Worm (Caenorhabditis elegans) whole organism, young adult: ENCODE measurements around the gene W02D7.6.

ENCODE experiments used
- B0035.1 ChIP-seq: sonication (generic microtip); optimal IDR thresholded peaks from 2 replicates; lab custom pipeline; 2016; ENCODE audit warnings: missing genetic modification characterization, mild to moderate bottlenecking, missing compliant biosample characterization, missing genotype, missing genetic modification reagents
- B0261.1 ChIP-seq: sonication (generic microtip); optimal IDR thresholded peaks from 2 replicates; lab custom pipeline; 2016; ENCODE audit warnings: mild to moderate bottlenecking, missing genetic modification characterization, moderate library complexity, missing compliant biosample characterization
- C17E4.6 ChIP-seq: fragments of 200-800 bp; sonication (Bioruptor generic); IDR thresholded peaks from 2 replicates; pipeline ENCODE4 v1.3.6; 2022; ENCODE audit warnings: missing genetic modification reagents, missing genetic modification characterization, missing compliant biosample characterization
- D2030.7 ChIP-seq: fragments of 200-800 bp; sonication (Bioruptor generic); IDR thresholded peaks from 2 replicates; pipeline ENCODE4 v1.3.6; 2022; ENCODE audit warnings: missing genetic modification reagents, missing genetic modification characterization, missing compliant biosample characterization
- F22D6.2 ChIP-seq: sonication (generic microtip); optimal IDR thresholded peaks from 2 replicates; lab custom pipeline; 2016; ENCODE audit warnings: mild to moderate bottlenecking, missing genetic modification characterization, missing compliant biosample characterization
- F49E8.2 ChIP-seq: sonication (generic microtip); optimal IDR thresholded peaks from 3 replicates; lab custom pipeline; 2017; ENCODE audit warnings: missing genetic modification characterization, mild to moderate bottlenecking, missing compliant biosample characterization, antibody characterized with exemption, moderate library complexity; ENCODE audit not compliant: insufficient read depth
- F52B5.7 ChIP-seq: sonication (generic microtip); optimal IDR thresholded peaks from 2 replicates; lab custom pipeline; 2016; ENCODE audit warnings: mild to moderate bottlenecking, missing genetic modification characterization, missing compliant biosample characterization
- F57A8.1 ChIP-seq: fragments of 200-800 bp; sonication (Bioruptor generic); optimal IDR thresholded peaks from 2 replicates; lab custom pipeline; 2018; ENCODE audit warnings: mild to moderate bottlenecking, missing genetic modification characterization, moderate library complexity, missing compliant biosample characterization
- Y53G8AR.9 ChIP-seq: fragments of 200-800 bp; sonication (Bioruptor generic); conservative IDR thresholded peaks from 2 replicates; pipeline ENCODE4 v1.3.6; 2022; ENCODE audit warnings: missing genetic modification reagents, missing genetic modification characterization, missing compliant biosample characterization
- Y67H2A.10 ChIP-seq: fragments of 200-800 bp; sonication (Bioruptor generic); conservative IDR thresholded peaks from 2 replicates; pipeline ENCODE4 v1.3.6; 2022; ENCODE audit warnings: missing genetic modification reagents, missing genetic modification characterization, missing compliant biosample characterization
- Y95B8A.8 ChIP-seq: fragments of 200-800 bp; sonication (Bioruptor generic); IDR thresholded peaks from 2 replicates; pipeline ENCODE4 v1.3.6; 2022; ENCODE audit warnings: missing genetic modification reagents, missing genetic modification characterization, missing compliant biosample characterization
- ama-1 ChIP-seq, 3 experiments: fragments of 150-350 bp in 1 of 3; sonication (generic microtip) in 2 of 3; optimal IDR thresholded peaks; 2 replicates each; lab custom pipeline; 2014 to 2018; ENCODE audit warnings: missing biosample characterization in 2 of 3, missing genetic modification characterization in 2 of 3, missing genetic modification reagents in 2 of 3
- atf-7 ChIP-seq: sonication (generic microtip); optimal IDR thresholded peaks from 2 replicates; lab custom pipeline; 2017; ENCODE audit warnings: mild to moderate bottlenecking, missing genetic modification characterization, missing compliant biosample characterization
- athp-1 ChIP-seq: sonication (generic microtip); optimal IDR thresholded peaks from 2 replicates; lab custom pipeline; 2017; ENCODE audit warnings: mild to moderate bottlenecking, missing genetic modification characterization, missing compliant biosample characterization
- attf-3 ChIP-seq: fragments of 200-800 bp; sonication (Bioruptor generic); conservative IDR thresholded peaks from 2 replicates; pipeline ENCODE4 v1.3.6; 2022; ENCODE audit warnings: missing genetic modification reagents, missing genetic modification characterization, missing compliant biosample characterization
- bed-1 ChIP-seq: fragments of 200-800 bp; sonication (Bioruptor generic); IDR thresholded peaks from 2 replicates; pipeline ENCODE4 v1.3.6; 2022; ENCODE audit warnings: missing genetic modification reagents, missing genetic modification characterization, missing compliant biosample characterization
- ceh-100 ChIP-seq: fragments of 200-800 bp; sonication (Bioruptor generic); IDR thresholded peaks from 2 replicates; pipeline ENCODE4 v1.3.6; 2022; ENCODE audit warnings: missing genetic modification reagents, missing genetic modification characterization, missing compliant biosample characterization
- ceh-27 ChIP-seq: fragments of 200-800 bp; sonication (Bioruptor generic); optimal IDR thresholded peaks from 2 replicates; lab custom pipeline; 2018; ENCODE audit warnings: mild to moderate bottlenecking, missing genetic modification characterization, moderate library complexity, missing compliant biosample characterization
- ceh-58 ChIP-seq: fragments of 200-800 bp; sonication (Bioruptor generic); IDR thresholded peaks from 2 replicates; pipeline ENCODE4 v1.3.6; 2022; ENCODE audit warnings: missing genetic modification characterization, missing compliant biosample characterization
- dpff-1 ChIP-seq: sonication (generic microtip); optimal IDR thresholded peaks from 2 replicates; lab custom pipeline; 2017; ENCODE audit warnings: mild to moderate bottlenecking, missing genetic modification characterization, missing compliant biosample characterization
- egrh-3 ChIP-seq: fragments of 200-800 bp; sonication (Bioruptor generic); IDR thresholded peaks from 2 replicates; pipeline ENCODE4 v1.3.6; 2022; ENCODE audit warnings: missing genetic modification reagents, missing genetic modification characterization, missing compliant biosample characterization
- ekl-4 ChIP-seq: fragments of 200-800 bp; sonication (Bioruptor generic); IDR thresholded peaks from 2 replicates; pipeline ENCODE4 v1.3.6; 2022; ENCODE audit warnings: missing genetic modification reagents, missing genetic modification characterization, missing compliant biosample characterization
- hrde-1 ChIP-seq: sonication (generic microtip); optimal IDR thresholded peaks from 2 replicates; lab custom pipeline; 2016; ENCODE audit warnings: missing genetic modification characterization, mild to moderate bottlenecking, missing compliant biosample characterization, moderate library complexity, missing genotype, missing genetic modification reagents, borderline replicate concordance
- lin-26 ChIP-seq: fragments of 200-800 bp; sonication (Bioruptor generic); IDR thresholded peaks from 2 replicates; pipeline ENCODE4 v1.3.6; 2022; ENCODE audit warnings: missing genetic modification reagents, missing genetic modification characterization, missing compliant biosample characterization
- lir-1 ChIP-seq: fragments of 200-800 bp; sonication (Bioruptor generic); conservative IDR thresholded peaks from 2 replicates; pipeline ENCODE4 v1.3.6; 2022; ENCODE audit warnings: missing genetic modification reagents, missing genetic modification characterization, missing compliant biosample characterization
- madf-10 ChIP-seq: sonication (generic microtip); optimal IDR thresholded peaks from 2 replicates; lab custom pipeline; 2016; ENCODE audit warnings: mild to moderate bottlenecking, missing genetic modification characterization, missing compliant biosample characterization
- madf-3 ChIP-seq: fragments of 200-800 bp; sonication (Bioruptor generic); IDR thresholded peaks from 2 replicates; pipeline ENCODE4 v1.3.6; 2022; ENCODE audit warnings: missing genetic modification reagents, missing genetic modification characterization, missing compliant biosample characterization
- mcd-1 ChIP-seq: fragments of 200-800 bp; sonication (Bioruptor generic); IDR thresholded peaks from 2 replicates; pipeline ENCODE4 v1.3.6; 2022; ENCODE audit warnings: missing genetic modification reagents, missing genetic modification characterization, missing compliant biosample characterization
- nhr-179 ChIP-seq: sonication (generic microtip); optimal IDR thresholded peaks from 2 replicates; lab custom pipeline; 2016; ENCODE audit warnings: mild to moderate bottlenecking, missing genetic modification characterization, missing compliant biosample characterization
- sea-2 ChIP-seq: fragments of 200-800 bp; sonication (Bioruptor generic); IDR thresholded peaks from 2 replicates; pipeline ENCODE4 v1.3.6; 2022; ENCODE audit warnings: missing genetic modification characterization, missing compliant biosample characterization
- snpc-1.3 ChIP-seq: sonication (generic microtip); optimal IDR thresholded peaks from 2 replicates; lab custom pipeline; 2017; ENCODE audit warnings: missing genetic modification characterization, mild to moderate bottlenecking, missing compliant biosample characterization, antibody characterized with exemption, moderate library complexity, missing genotype, missing genetic modification reagents; ENCODE audit not compliant: insufficient read depth
- snpc-4 ChIP-seq, 5 experiments: fragments of 150-350 bp in 1 of 5; sonication (generic microtip) in 4 of 5; optimal IDR thresholded peaks; 2 replicates each; lab custom pipeline; 2014 to 2018; ENCODE audit warnings: missing genetic modification characterization in 5 of 5, missing biosample characterization in 3 of 5, antibody characterized with exemption in 2 of 5, mild to moderate bottlenecking in 2 of 5, missing compliant biosample characterization in 2 of 5, missing genotype in 2 of 5, moderate library complexity in 2 of 5, missing genetic modification reagents in 1 of 5
- somi-1 ChIP-seq: fragments of 200-800 bp; sonication (Bioruptor generic); optimal IDR thresholded peaks from 2 replicates; lab custom pipeline; 2018; ENCODE audit warnings: mild to moderate bottlenecking, missing genetic modification characterization, missing compliant biosample characterization
- tlf-1 ChIP-seq: fragments of 200-800 bp; sonication (Bioruptor generic); optimal IDR thresholded peaks from 2 replicates; lab custom pipeline; 2018; ENCODE audit warnings: mild to moderate bottlenecking, missing genetic modification characterization, missing compliant biosample characterization
- zim-3 ChIP-seq: sonication (generic microtip); optimal IDR thresholded peaks from 2 replicates; lab custom pipeline; 2017; ENCODE audit warnings: mild to moderate bottlenecking, missing genetic modification characterization, moderate library complexity, missing compliant biosample characterization
- ztf-18 ChIP-seq: sonication (generic microtip); optimal IDR thresholded peaks from 2 replicates; lab custom pipeline; 2016; ENCODE audit warnings: missing genotype, mild to moderate bottlenecking, missing genetic modification characterization, missing compliant biosample characterization
- ztf-22 ChIP-seq: fragments of 200-800 bp; sonication (Bioruptor generic); optimal IDR thresholded peaks from 2 replicates; lab custom pipeline; 2018; ENCODE audit warnings: mild to moderate bottlenecking, missing genetic modification characterization, moderate library complexity, missing compliant biosample characterization

The W02D7.6 gene

DNA sequence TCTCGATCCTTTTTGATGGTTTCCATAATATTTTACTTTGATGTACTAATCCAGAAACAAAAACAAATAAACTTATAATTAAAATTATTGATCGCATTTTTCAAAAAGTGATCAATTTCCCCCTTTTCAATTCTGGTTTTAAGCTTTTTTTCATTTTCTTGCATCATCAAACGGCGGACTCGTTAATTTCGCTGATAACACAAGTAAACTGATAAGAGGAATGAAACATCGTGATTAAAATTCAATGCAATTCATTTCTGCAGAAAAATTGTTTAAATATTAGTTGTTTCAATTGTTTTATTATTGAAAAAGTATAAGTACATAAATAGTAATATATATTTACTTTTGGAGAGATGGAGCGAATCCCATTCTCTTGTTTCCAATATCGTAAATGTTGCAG lies 34.0 kb downstream of the W02D7.6 start (continued):
- no peak for TF ChIP-seq F57A8.1 (GFP tag; lab: Kevin White, UChicago)
- TF ChIP-seq Y53G8AR.9 (GFP tag; lab: Robert Waterston, UW), result peak; percentile 69
- peak; percentile 2 for TF ChIP-seq tlf-1
- 0 out of 2 replicates have a peak, but pooled peaks have one; percentile 21 for TF ChIP-seq ekl-4 (GFP tag; lab: Robert Waterston, UW)
- no peak for TF ChIP-seq sea-2 (GFP tag; lab: Robert Waterston, UW)
- TF ChIP-seq Y95B8A.8 (GFP tag; lab: Robert Waterston, UW), result no peak

DNA sequence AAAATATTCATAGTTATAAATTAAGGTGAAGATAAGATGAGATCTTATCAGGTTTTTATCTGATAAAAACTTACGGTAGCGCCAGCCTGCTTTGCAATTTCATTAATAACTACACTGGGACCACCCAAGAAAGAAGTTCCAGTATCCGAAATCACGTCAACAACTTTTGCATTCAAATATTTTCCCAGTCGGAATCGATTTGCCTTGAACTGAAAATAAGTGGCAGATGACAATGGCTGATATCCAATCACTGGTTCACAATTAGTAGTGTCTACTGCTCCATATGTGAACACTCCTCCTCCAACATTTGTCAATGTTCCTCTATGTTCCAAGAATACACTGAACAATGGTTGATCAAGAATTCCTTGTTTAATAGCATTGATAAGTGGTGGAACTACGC lies 35.1 kb downstream of the W02D7.6 start, which contains the start of gene F21F8.5:
TSS of gene F21F8.5 (minus strand) at position 101 of the 400 bp plus-strand sequence.
- TF ChIP-seq somi-1, result no peak
- no peak for TF ChIP-seq ceh-100 (GFP tag; lab: Robert Waterston, UW)
- no peak for TF ChIP-seq madf-3
- no peak for TF ChIP-seq bed-1 (GFP tag; lab: Robert Waterston, UW)
- TF ChIP-seq, all 124 proteins: peak for 0

DNA sequence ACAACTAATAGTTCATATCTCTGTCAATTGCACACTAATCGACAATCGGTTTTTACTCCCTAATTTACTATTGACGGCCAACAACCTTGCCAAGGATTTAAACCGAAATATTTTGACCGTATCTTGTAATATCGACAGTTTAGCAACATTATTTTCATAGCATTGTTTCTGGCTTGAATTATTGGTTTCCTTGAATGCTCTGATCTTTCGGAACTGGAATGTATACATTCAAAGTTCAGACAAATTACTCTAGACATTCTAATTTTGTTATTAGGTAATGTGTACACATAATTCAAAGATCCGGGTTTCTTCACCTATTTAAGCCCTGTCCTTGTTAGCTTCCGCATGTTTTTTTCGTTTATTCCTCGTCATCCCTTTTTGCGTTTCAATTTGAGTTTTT lies 37.4 kb downstream of the W02D7.6 start, which contains the start of gene C16D9.9:
TSS of gene C16D9.9 (plus strand) at position 301 of the 400 bp plus-strand sequence.
- TF ChIP-seq mcd-1 (GFP tag; lab: Robert Waterston, UW), result no peak
- no peak for TF ChIP-seq athp-1 (tag; lab: Kevin White, UChicago)
- TF ChIP-seq ztf-18 (tag; lab: Kevin White, UChicago), result no peak
- TF ChIP-seq zim-3 (tag; lab: Kevin White, UChicago), result no peak
- TF ChIP-seq ztf-22 (GFP tag; lab: Kevin White, UChicago), result no peak
- TF ChIP-seq atf-7 (tag; lab: Kevin White, UChicago), result no peak
- no peak for TF ChIP-seq Y67H2A.10 (GFP tag; lab: Robert Waterston, UW)
- TF ChIP-seq D2030.7, result no peak
- no peak for TF ChIP-seq egrh-3 (GFP tag; lab: Robert Waterston, UW)
- no peak for TF ChIP-seq C17E4.6 (GFP tag; lab: Robert Waterston, UW)
- TF ChIP-seq madf-10 (tag; lab: Kevin White, UChicago), result no peak
- no peak for TF ChIP-seq dpff-1 (tag; lab: Kevin White, UChicago)
- TF ChIP-seq nhr-179 (tag; lab: Kevin White, UChicago), result no peak
- TF ChIP-seq, all 124 proteins: peak for 0

DNA sequence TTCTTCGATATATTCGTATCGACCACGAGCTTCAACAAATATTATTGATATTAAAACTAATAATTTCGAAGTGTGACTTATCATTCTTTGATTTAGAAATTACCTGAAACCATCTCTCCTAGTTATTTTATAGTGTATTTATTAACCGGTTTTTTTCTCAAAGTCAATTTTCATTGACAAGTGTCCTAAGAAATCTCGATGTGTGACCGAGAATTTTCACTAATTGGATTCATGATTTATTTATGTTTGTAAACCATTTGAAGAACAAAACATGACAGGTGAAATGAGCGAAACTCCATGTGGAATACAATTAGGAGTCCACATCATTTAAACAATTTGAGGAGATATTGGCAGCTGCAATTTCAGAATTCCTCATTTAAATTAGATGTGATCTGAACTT lies 37.8 kb downstream of the W02D7.6 start, which contains the start of gene C16D9.8:
TSS of gene C16D9.8 (minus strand) at position 101 of the 400 bp plus-strand sequence.
- TF ChIP-seq snpc-1.3 (tag; lab: Kevin White, UChicago), result no peak

DNA sequence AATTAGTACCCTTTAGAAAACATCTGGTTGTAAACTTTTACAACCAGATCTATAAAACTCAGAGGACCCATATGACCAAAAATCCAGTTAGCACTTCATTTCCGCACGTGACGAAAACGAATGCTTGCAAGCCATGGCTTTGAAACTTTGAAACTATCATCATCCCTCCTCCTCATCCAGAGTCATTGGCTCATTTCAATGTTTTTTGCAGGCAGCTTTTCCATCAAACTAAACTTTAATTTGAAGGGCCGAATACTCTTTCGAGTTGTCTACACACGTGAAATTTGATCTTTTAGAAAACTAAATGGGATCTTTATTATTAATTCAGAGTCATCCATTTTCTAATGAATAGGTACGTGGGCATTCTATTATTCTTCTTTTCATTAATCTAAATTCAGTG lies 39.1 kb downstream of the W02D7.6 start:
- TF ChIP-seq somi-1, result no peak
- TF ChIP-seq tlf-1, result no peak
- TF ChIP-seq snpc-4 (GFP tag; optimal IDR thresholded peaks at IDR 0.05; lab: Kevin White, UChicago), result no peak
- TF ChIP-seq snpc-4 (tag; optimal IDR thresholded peaks at IDR 0.05; lab: Kevin White, UChicago), result no peak
- no peak for TF ChIP-seq attf-3 (GFP tag; lab: Robert Waterston, UW)
- no peak for TF ChIP-seq hrde-1 (tag; lab: Kevin White, UChicago)
- TF ChIP-seq F52B5.7 (tag; lab: Kevin White, UChicago), result no peak
- TF ChIP-seq sea-2 (GFP tag; lab: Robert Waterston, UW), result no peak
- TF ChIP-seq F57A8.1 (GFP tag; lab: Kevin White, UChicago), result no peak
- no peak for TF ChIP-seq lir-1 (GFP tag; lab: Robert Waterston, UW)
- TF ChIP-seq lin-26, result no peak
- no peak for TF ChIP-seq B0035.1
- no peak for TF ChIP-seq F22D6.2 (tag; lab: Kevin White, UChicago)
- TF ChIP-seq ama-1 (optimal IDR thresholded peaks at IDR 0.05; lab: Kevin White, UChicago), result no peak
- TF ChIP-seq ama-1 (GFP tag; optimal IDR thresholded peaks at IDR 0.05; lab: Kevin White, UChicago), result no peak
- TF ChIP-seq B0261.1 (tag; lab: Kevin White, UChicago), result no peak
- TF ChIP-seq F49E8.2 (tag; lab: Kevin White, UChicago), result no peak
- no peak for TF ChIP-seq ceh-58
- no peak for TF ChIP-seq ceh-27 (GFP tag; lab: Kevin White, UChicago)
